Fruit fly (Drosophila melanogaster) whole organism, prepupa: ENCODE results near the gene Fbp1.

Source experiments
- Blimp-1 ChIP-seq: fragments of 200-800 bp; sonication (Bioruptor generic); optimal IDR thresholded peaks from 3 replicates; lab custom pipeline; 2017; ENCODE audit warnings: missing biosample characterization, missing genetic modification characterization, mild to moderate bottlenecking, moderate library complexity, missing genetic modification reagents
- CG10631 ChIP-seq: fragments of 200-800 bp; sonication (Bioruptor generic); optimal IDR thresholded peaks from 2 replicates; lab custom pipeline; 2016; ENCODE audit warnings: missing biosample characterization, missing genetic modification characterization
- CG10669 ChIP-seq: fragments of 200-800 bp; sonication (Bioruptor generic); optimal IDR thresholded peaks from 3 replicates; lab custom pipeline; 2018; ENCODE audit warnings: missing biosample characterization, mild to moderate bottlenecking, missing genetic modification characterization, moderate library complexity
- CG11294 ChIP-seq: fragments of 200-800 bp; sonication (Bioruptor generic); IDR thresholded peaks from 2 replicates; pipeline ENCODE4 v1.3.6; 2022; ENCODE audit warnings: missing biosample characterization, missing genetic modification characterization
- CG11762 ChIP-seq: fragments of 200-800 bp; sonication (Bioruptor generic); optimal IDR thresholded peaks from 3 replicates; lab custom pipeline; 2016; ENCODE audit warnings: missing biosample characterization, missing genetic modification characterization; ENCODE audit not compliant: insufficient read depth
- CG15336 ChIP-seq: fragments of 200-800 bp; sonication (Bioruptor generic); IDR thresholded peaks from 2 replicates; pipeline ENCODE4 v1.3.6; 2022; ENCODE audit warnings: missing biosample characterization, missing genetic modification characterization
- CG16779 ChIP-seq: fragments of 200-800 bp; sonication (Bioruptor generic); optimal IDR thresholded peaks from 3 replicates; lab custom pipeline; 2017; ENCODE audit warnings: missing biosample characterization, mild to moderate bottlenecking, missing genetic modification characterization
- CG3032 ChIP-seq: fragments of 200-800 bp; optimal IDR thresholded peaks from 2 replicates; lab custom pipeline; 2019; ENCODE audit warnings: missing biosample characterization, mild to moderate bottlenecking, missing genetic modification characterization, moderate library complexity
- CG32006 ChIP-seq: fragments of 200-800 bp; sonication (Bioruptor generic); optimal IDR thresholded peaks from 3 replicates; lab custom pipeline; 2017; ENCODE audit warnings: missing biosample characterization, mild to moderate bottlenecking, missing genetic modification characterization
- CG34406 ChIP-seq: fragments of 200-800 bp; sonication (Bioruptor generic); optimal IDR thresholded peaks from 3 replicates; lab custom pipeline; 2016; ENCODE audit warnings: missing biosample characterization, missing genetic modification characterization
- CG6276 ChIP-seq: fragments of 200-800 bp; sonication (Bioruptor generic); optimal IDR thresholded peaks from 2 replicates; lab custom pipeline; 2017; ENCODE audit warnings: missing biosample characterization, mild to moderate bottlenecking, missing genetic modification characterization
- CG6792 ChIP-seq: fragments of 200-800 bp; sonication (Bioruptor generic); optimal IDR thresholded peaks from 3 replicates; lab custom pipeline; 2016; ENCODE audit warnings: missing biosample characterization, missing genetic modification characterization
- CG6808 ChIP-seq: fragments of 200-800 bp; sonication (Bioruptor generic); optimal IDR thresholded peaks from 3 replicates; lab custom pipeline; 2017; ENCODE audit warnings: missing biosample characterization, missing genetic modification characterization, mild to moderate bottlenecking, moderate library complexity, missing genetic modification reagents
- CG7368 ChIP-seq: fragments of 200-800 bp; sonication (Bioruptor generic); optimal IDR thresholded peaks from 3 replicates; lab custom pipeline; 2016; ENCODE audit warnings: missing biosample characterization, missing genetic modification characterization
- CG8632 ChIP-seq: fragments of 200-800 bp; sonication (Bioruptor generic); optimal IDR thresholded peaks from 3 replicates; lab custom pipeline; 2016; ENCODE audit warnings: missing biosample characterization, missing genetic modification characterization
- CG9139 ChIP-seq: fragments of 200-800 bp; sonication (Bioruptor generic); optimal IDR thresholded peaks from 3 replicates; lab custom pipeline; 2017; ENCODE audit warnings: missing biosample characterization, mild to moderate bottlenecking, missing genetic modification characterization
- Eip75B ChIP-seq: fragments of 200-800 bp; sonication (Bioruptor generic); optimal IDR thresholded peaks from 3 replicates; lab custom pipeline; 2016; ENCODE audit warnings: missing biosample characterization, missing genetic modification characterization
- Eip93F ChIP-seq: fragments of 200-800 bp; sonication (Bioruptor generic); optimal IDR thresholded peaks from 2 replicates; lab custom pipeline; 2016; ENCODE audit warnings: missing biosample characterization, mild to moderate bottlenecking, missing genetic modification characterization
- Ets96B ChIP-seq: fragments of 200-800 bp; optimal IDR thresholded peaks from 2 replicates; lab custom pipeline; 2019; ENCODE audit warnings: missing biosample characterization, mild to moderate bottlenecking, missing genetic modification characterization, moderate library complexity
- Gug ChIP-seq: fragments of 200-800 bp; sonication (Bioruptor generic); IDR thresholded peaks from 2 replicates; pipeline ENCODE4 v1.3.6; 2022; ENCODE audit warnings: missing biosample characterization, missing genetic modification characterization
- Hr4 ChIP-seq: fragments of 200-800 bp; sonication (Bioruptor generic); optimal IDR thresholded peaks from 3 replicates; lab custom pipeline; 2016; ENCODE audit warnings: missing biosample characterization, missing genetic modification characterization
- Lpt ChIP-seq: fragments of 200-800 bp; sonication (Bioruptor generic); optimal IDR thresholded peaks from 3 replicates; lab custom pipeline; 2016; ENCODE audit warnings: missing biosample characterization, missing genetic modification characterization
- OdsH ChIP-seq: fragments of 200-800 bp; sonication (Bioruptor generic); optimal IDR thresholded peaks from 3 replicates; lab custom pipeline; 2016; ENCODE audit warnings: missing biosample characterization, missing genetic modification characterization
- Sox14 ChIP-seq: fragments of 200-800 bp; sonication (Bioruptor generic); optimal IDR thresholded peaks from 3 replicates; lab custom pipeline; 2016; ENCODE audit warnings: missing biosample characterization, missing genetic modification characterization
- achi ChIP-seq: fragments of 200-800 bp; sonication (Bioruptor generic); optimal IDR thresholded peaks from 3 replicates; lab custom pipeline; 2016; ENCODE audit warnings: missing biosample characterization, missing genetic modification characterization
- dac ChIP-seq: fragments of 200-800 bp; sonication (Bioruptor generic); optimal IDR thresholded peaks from 2 replicates; lab custom pipeline; 2017; ENCODE audit warnings: missing biosample characterization, mild to moderate bottlenecking, missing genetic modification characterization
- eg ChIP-seq: fragments of 200-800 bp; sonication (Bioruptor generic); IDR thresholded peaks from 3 replicates; pipeline ENCODE4 v1.3.6; 2022; ENCODE audit warnings: missing biosample characterization, missing genetic modification characterization
- esn ChIP-seq: fragments of 200-800 bp; sonication (Bioruptor generic); optimal IDR thresholded peaks from 2 replicates; lab custom pipeline; 2016; ENCODE audit warnings: missing biosample characterization, mild to moderate bottlenecking, missing genetic modification characterization, moderate library complexity
- fd59A ChIP-seq: fragments of 200-800 bp; sonication (Bioruptor generic); optimal IDR thresholded peaks from 2 replicates; lab custom pipeline; 2017; ENCODE audit warnings: missing biosample characterization, mild to moderate bottlenecking, missing genetic modification characterization, missing genetic modification reagents
- fd85E ChIP-seq: fragments of 200-800 bp; sonication (Bioruptor generic); optimal IDR thresholded peaks from 3 replicates; lab custom pipeline; 2016; ENCODE audit warnings: missing biosample characterization, missing genetic modification characterization
- fkh ChIP-seq: fragments of 200-800 bp; sonication (Bioruptor generic); optimal IDR thresholded peaks from 3 replicates; lab custom pipeline; 2017; ENCODE audit warnings: missing biosample characterization, mild to moderate bottlenecking, missing genetic modification characterization, moderate library complexity
- lz ChIP-seq: fragments of 200-800 bp; sonication (Bioruptor generic); optimal IDR thresholded peaks from 3 replicates; lab custom pipeline; 2016; ENCODE audit warnings: missing biosample characterization, missing genetic modification characterization
- net ChIP-seq: fragments of 200-800 bp; sonication (Bioruptor generic); optimal IDR thresholded peaks from 3 replicates; lab custom pipeline; 2016; ENCODE audit warnings: missing biosample characterization, missing genetic modification characterization
- pdm3 ChIP-seq: fragments of 200-800 bp; sonication (Bioruptor generic); optimal IDR thresholded peaks from 3 replicates; lab custom pipeline; 2016; ENCODE audit warnings: missing biosample characterization, missing genetic modification characterization
- salr ChIP-seq, 2 experiments: fragments of 200-800 bp; sonication (Bioruptor generic); optimal IDR thresholded peaks; 3 replicates each; lab custom pipeline; 2016 to 2018; ENCODE audit warnings: missing biosample characterization in 2 of 2, missing genetic modification characterization in 2 of 2, mild to moderate bottlenecking in 1 of 2
- topi ChIP-seq: fragments of 200-800 bp; sonication (Bioruptor generic); optimal IDR thresholded peaks from 3 replicates; lab custom pipeline; 2016; ENCODE audit warnings: missing biosample characterization, missing genetic modification characterization

Gene Fbp1

dm6 chr3L:14111411-14111810, 13.6 kb upstream of the Fbp1 start (continued):
- TF ChIP-seq net (GFP tag; lab: Kevin White, UChicago) (no peak), Blimp-1 (no peak), CG11294 (GFP tag; lab: Robert Waterston, UW) (no peak), dac (GFP tag; lab: Kevin White, UChicago) (no peak), achi (GFP tag; lab: Kevin White, UChicago) (no peak), Hr4 (GFP tag; lab: Kevin White, UChicago) (peak; percentile 35), CG6276 (no peak), CG11762 (GFP tag; lab: Kevin White, UChicago) (no peak), Eip75B (GFP tag; lab: Kevin White, UChicago) (no peak), Lpt (GFP tag; lab: Kevin White, UChicago) (no peak), Sox14 (GFP tag; lab: Kevin White, UChicago) (peak; percentile 59), CG9139 (GFP tag; lab: Kevin White, UChicago) (no peak), OdsH (GFP tag; lab: Kevin White, UChicago) (peak; percentile 44), esn (GFP tag; lab: Kevin White, UChicago) (peak; percentile 56), CG6808 (GFP tag; lab: Kevin White, UChicago) (no peak), CG16779 (tag; lab: Kevin White, UChicago) (no peak), CG32006 (GFP tag; lab: Kevin White, UChicago) (no peak), salr (GFP tag; optimal IDR thresholded peaks at IDR 0.05; lab: Kevin White, UChicago) (peak in 1 of 2 experiments; percentile 43), CG6792 (GFP tag; lab: Kevin White, UChicago) (peak; percentile 29), CG15336 (GFP tag; lab: Robert Waterston, UW) (no peak), CG8632 (GFP tag; lab: Kevin White, UChicago) (no peak), Eip93F (GFP tag; lab: Kevin White, UChicago) (no peak), CG10631 (GFP tag; lab: Kevin White, UChicago) (peak; percentile 32)

dm6 chr3L:14109831-14110230, 12.0 kb upstream of the Fbp1 start:
- TF ChIP-seq fd59A (GFP tag; lab: Kevin White, UChicago) (no peak), fd85E (GFP tag; lab: Kevin White, UChicago) (no peak), CG7368 (GFP tag; lab: Kevin White, UChicago) (peak; percentile 50), CG10669 (GFP tag; lab: Kevin White, UChicago) (no peak)

dm6 chr3L:14108068-14108520, 10.2 kb upstream of the Fbp1 start, which contains the start of gene Sox21a:
Gene Sox21a (minus strand): TSS chr3L:14108118.
- no peak for TF ChIP-seq CG10631 (GFP tag; lab: Kevin White, UChicago)
- no peak for TF ChIP-seq CG34406 (GFP tag; lab: Kevin White, UChicago)
- TF ChIP-seq CG7368 (GFP tag; lab: Kevin White, UChicago): no peak
- TF ChIP-seq salr (GFP tag; optimal IDR thresholded peaks at IDR 0.05; lab: Kevin White, UChicago): no peak
- TF ChIP-seq pdm3 (GFP tag; lab: Kevin White, UChicago): no peak
- no peak for TF ChIP-seq Ets96B
- no peak for TF ChIP-seq eg (GFP tag; lab: Robert Waterston, UW)
- no peak for TF ChIP-seq topi (GFP tag; lab: Kevin White, UChicago)
- no peak for TF ChIP-seq Eip75B (GFP tag; lab: Kevin White, UChicago)
- TF ChIP-seq esn (GFP tag; lab: Kevin White, UChicago): no peak
- no peak for TF ChIP-seq Gug
- no peak for TF ChIP-seq Lpt (GFP tag; lab: Kevin White, UChicago)
- no peak for TF ChIP-seq CG3032 (tag; lab: Kevin White, UChicago)
- no peak for TF ChIP-seq fkh (GFP tag; lab: Kevin White, UChicago)
- no peak for TF ChIP-seq lz
